Worm (Caenorhabditis elegans) whole organism, L3 larva: Measurements from ENCODE around the gene nhr-171.

Experiments
- ZK546.5 ChIP-seq: sonication (generic microtip); optimal IDR thresholded peaks from 2 replicates; lab custom pipeline; 2017; ENCODE audit warnings: missing biosample characterization, missing genetic modification characterization
- ama-1 ChIP-seq: fragments of 150-350 bp; optimal IDR thresholded peaks from 2 replicates; lab custom pipeline; 2018
- ceh-16 ChIP-seq: sonication (generic microtip); optimal IDR thresholded peaks from 2 replicates; lab custom pipeline; 2017; ENCODE audit warnings: missing biosample characterization, missing genetic modification characterization
- ceh-28 ChIP-seq: fragments of 150-350 bp; optimal IDR thresholded peaks from 2 replicates; lab custom pipeline; 2014; ENCODE audit warnings: missing biosample characterization, missing genetic modification reagents, missing genetic modification characterization
- ceh-82 ChIP-seq: fragments of 150-350 bp; optimal IDR thresholded peaks from 2 replicates; lab custom pipeline; 2014; ENCODE audit warnings: missing biosample characterization, missing genetic modification characterization
- ceh-9 ChIP-seq: sonication (generic microtip); optimal IDR thresholded peaks from 2 replicates; lab custom pipeline; 2018; ENCODE audit warnings: missing biosample characterization, missing genetic modification characterization
- daf-12 ChIP-seq: fragments of 150-350 bp; optimal IDR thresholded peaks from 2 replicates; lab custom pipeline; 2014; ENCODE audit warnings: missing biosample characterization, missing genetic modification reagents, missing genetic modification characterization
- egl-27 ChIP-seq: sonication (generic microtip); optimal IDR thresholded peaks from 4 replicates; lab custom pipeline; 2017; ENCODE audit warnings: missing biosample characterization, missing genetic modification reagents, missing genetic modification characterization
- egl-5 ChIP-seq: fragments of 150-350 bp; optimal IDR thresholded peaks from 2 replicates; lab custom pipeline; 2017; ENCODE audit warnings: missing biosample characterization, missing genetic modification reagents, missing genetic modification characterization, inconsistent platforms
- elt-1 ChIP-seq: fragments of 150-350 bp; optimal IDR thresholded peaks from 2 replicates; lab custom pipeline; 2014; ENCODE audit warnings: missing biosample characterization, missing genetic modification characterization
- elt-2 ChIP-seq: sonication (generic microtip); optimal IDR thresholded peaks from 2 replicates; lab custom pipeline; 2016; ENCODE audit warnings: missing genetic modification reagents, mild to moderate bottlenecking, missing genetic modification characterization, missing compliant biosample characterization
- elt-3 ChIP-seq, 3 experiments: fragments of 150-350 bp in 1 of 3; sonication (generic microtip) in 2 of 3; optimal IDR thresholded peaks; 2 replicates in 2 of 3; 4 replicates in 1 of 3; lab custom pipeline; 2014 to 2017; ENCODE audit warnings: missing biosample characterization in 3 of 3, missing genetic modification characterization in 3 of 3
- eor-1 ChIP-seq, 2 experiments: fragments of 150-350 bp; optimal IDR thresholded peaks; 2 replicates each; lab custom pipeline; 2014 to 2018; ENCODE audit warnings: missing biosample characterization in 2 of 2, missing genetic modification characterization in 2 of 2
- fkh-10 ChIP-seq: sonication (generic microtip); optimal IDR thresholded peaks from 2 replicates; lab custom pipeline; 2017; ENCODE audit warnings: missing biosample characterization, missing genetic modification reagents, missing genetic modification characterization
- fkh-2 ChIP-seq: fragments of 150-350 bp; optimal IDR thresholded peaks from 2 replicates; lab custom pipeline; 2014; ENCODE audit warnings: missing biosample characterization, missing genetic modification reagents, missing genetic modification characterization
- fos-1 ChIP-seq: fragments of 150-350 bp; optimal IDR thresholded peaks from 2 replicates; lab custom pipeline; 2014; ENCODE audit warnings: missing biosample characterization, missing genetic modification characterization
- hmg-11 ChIP-seq: sonication (generic microtip); optimal IDR thresholded peaks from 2 replicates; lab custom pipeline; 2016; ENCODE audit warnings: missing genetic modification characterization, missing compliant biosample characterization
- lin-15B ChIP-seq: fragments of 150-350 bp; optimal IDR thresholded peaks from 2 replicates; lab custom pipeline; 2014; ENCODE audit warnings: missing biosample characterization, missing genetic modification characterization
- lin-39 ChIP-seq: fragments of 150-350 bp; optimal IDR thresholded peaks from 2 replicates; lab custom pipeline; 2018; ENCODE audit warnings: missing biosample characterization, missing genetic modification reagents, missing genetic modification characterization
- lsy-12 ChIP-seq: sonication (generic microtip); optimal IDR thresholded peaks from 2 replicates; lab custom pipeline; 2016; ENCODE audit warnings: mild to moderate bottlenecking, missing genetic modification characterization, missing compliant biosample characterization
- mdl-1 ChIP-seq: fragments of 150-350 bp; optimal IDR thresholded peaks from 2 replicates; lab custom pipeline; 2014; ENCODE audit warnings: missing biosample characterization, missing genetic modification characterization
- mml-1 ChIP-seq: fragments of 150-350 bp; sonication (generic microtip); optimal IDR thresholded peaks from 3 replicates; lab custom pipeline; 2014; ENCODE audit warnings: missing biosample characterization, missing genetic modification characterization
- nhr-11 ChIP-seq: fragments of 150-350 bp; optimal IDR thresholded peaks from 2 replicates; lab custom pipeline; 2014; ENCODE audit warnings: missing biosample characterization, missing genetic modification characterization
- nhr-12 ChIP-seq: fragments of 150-350 bp; optimal IDR thresholded peaks from 2 replicates; lab custom pipeline; 2014; ENCODE audit warnings: missing biosample characterization, missing genetic modification characterization
- nhr-23 ChIP-seq: fragments of 150-350 bp; optimal IDR thresholded peaks from 2 replicates; lab custom pipeline; 2014; ENCODE audit warnings: missing biosample characterization, missing genetic modification reagents, missing genetic modification characterization
- nhr-237 ChIP-seq: fragments of 150-350 bp; optimal IDR thresholded peaks from 2 replicates; lab custom pipeline; 2014; ENCODE audit warnings: missing biosample characterization, missing genetic modification characterization
- nhr-25 ChIP-seq: sonication (generic microtip); optimal IDR thresholded peaks from 2 replicates; lab custom pipeline; 2017; ENCODE audit warnings: missing biosample characterization, missing genetic modification characterization
- nhr-28 ChIP-seq: fragments of 150-350 bp; optimal IDR thresholded peaks from 2 replicates; lab custom pipeline; 2014; ENCODE audit warnings: missing biosample characterization, missing genetic modification characterization
- nhr-43 ChIP-seq: sonication (generic microtip); optimal IDR thresholded peaks from 2 replicates; lab custom pipeline; 2016; ENCODE audit warnings: mild to moderate bottlenecking, missing genetic modification characterization, missing compliant biosample characterization; ENCODE audit not compliant: poor library complexity, severe bottlenecking
- nhr-76 ChIP-seq: fragments of 150-350 bp; sonication (generic microtip); optimal IDR thresholded peaks from 5 replicates; lab custom pipeline; 2014; ENCODE audit warnings: missing biosample characterization, missing genetic modification characterization
- nhr-77 ChIP-seq: fragments of 150-350 bp; optimal IDR thresholded peaks from 2 replicates; lab custom pipeline; 2014; ENCODE audit warnings: missing biosample characterization, missing genetic modification characterization
- pha-4 ChIP-seq: fragments of 150-350 bp; optimal IDR thresholded peaks from 2 replicates; lab custom pipeline; 2014; ENCODE audit warnings: missing biosample characterization, missing genetic modification reagents, missing genetic modification characterization
- skn-1 ChIP-seq: fragments of 150-350 bp; optimal IDR thresholded peaks from 2 replicates; lab custom pipeline; 2014; ENCODE audit warnings: missing biosample characterization, missing genetic modification characterization
- unc-62 ChIP-seq: fragments of 150-350 bp; sonication (generic microtip); optimal IDR thresholded peaks from 4 replicates; lab custom pipeline; 2014; ENCODE audit warnings: missing biosample characterization, missing genetic modification reagents, missing genetic modification characterization
- zag-1 ChIP-seq: fragments of 150-350 bp; optimal IDR thresholded peaks from 2 replicates; lab custom pipeline; 2014; ENCODE audit warnings: missing biosample characterization, missing genetic modification characterization

nhr-171 gene

ce11 chrV:7504271-7504670 is 7.3 kb upstream of the nhr-171 start, which contains the start of gene srh-229:
Gene srh-229 (minus strand): TSS chrV:7504371.
- TF ChIP-seq egl-5 (no peak), fos-1 (no peak), nhr-76 (tag; lab: Kevin White, UChicago) (no peak), nhr-11 (tag; lab: Kevin White, UChicago) (no peak), egl-27 (no peak), nhr-77 (tag; lab: Kevin White, UChicago) (no peak), unc-62 (GFP tag; lab: Kevin White, UChicago) (no peak), nhr-23 (tag; lab: Kevin White, UChicago) (no peak), lin-39 (tag; lab: Kevin White, UChicago) (no peak), nhr-12 (no peak), lsy-12 (tag; lab: Kevin White, UChicago) (no peak), skn-1 (tag; lab: Kevin White, UChicago) (no peak), ceh-28 (tag; lab: Kevin White, UChicago) (no peak)

- peak; percentile 25 for TF ChIP-seq nhr-43 (tag; lab: Kevin White, UChicago)
- peak; percentile 23 for TF ChIP-seq elt-2 (tag; lab: Kevin White, UChicago)
- no peak for TF ChIP-seq nhr-76 (tag; lab: Kevin White, UChicago)
Observed at ce11 chrV:7506207-7506606, 5.4 kb upstream of the nhr-171 start.

ce11 chrV:7508566-7509044 is 3.0 kb upstream of the nhr-171 start, which contains the start of the genes str-31 and nhr-172:
Gene str-31 (minus strand): TSS chrV:7508666.
Gene nhr-172 (plus strand): TSS chrV:7508994.
- TF ChIP-seq nhr-77 (tag; lab: Kevin White, UChicago) (no peak), nhr-23 (tag; lab: Kevin White, UChicago) (peak; percentile 56)

- TF ChIP-seq elt-3 (tag; optimal IDR thresholded peaks at IDR 0.05; lab: Kevin White, UChicago) (no peak), fkh-2 (tag; lab: Kevin White, UChicago) (no peak), hmg-11 (no peak), nhr-43 (tag; lab: Kevin White, UChicago) (no peak), pha-4 (tag; lab: Kevin White, UChicago) (no peak), egl-27 (no peak), ZK546.5 (tag; lab: Kevin White, UChicago) (no peak), nhr-28 (tag; lab: Kevin White, UChicago) (no peak), lin-15B (tag; lab: Kevin White, UChicago) (no peak), ceh-9 (tag; lab: Kevin White, UChicago) (no peak), elt-1 (tag; lab: Kevin White, UChicago) (no peak), nhr-12 (no peak), mml-1 (no peak), egl-5 (no peak), ceh-16 (no peak), zag-1 (tag; lab: Kevin White, UChicago) (no peak), fkh-10 (GFP tag; lab: Kevin White, UChicago) (no peak)
Observed at ce11 chrV:7514939-7515338, 3.4 kb downstream of the nhr-171 start, which contains the start of gene srb-18. Gene srb-18 (plus strand): TSS chrV:7515239.

- no peak for TF ChIP-seq ZK546.5 (tag; lab: Kevin White, UChicago)
- TF ChIP-seq ceh-16: no peak
- TF ChIP-seq ceh-82 (tag; lab: Kevin White, UChicago): no peak
- TF ChIP-seq nhr-25 (tag; lab: Kevin White, UChicago): no peak
- no peak for TF ChIP-seq nhr-12
- no peak for TF ChIP-seq egl-27
- no peak for TF ChIP-seq nhr-237
- no peak for TF ChIP-seq eor-1 (tag; optimal IDR thresholded peaks at IDR 0.05; lab: Kevin White, UChicago)
- TF ChIP-seq zag-1 (tag; lab: Kevin White, UChicago): no peak
- TF ChIP-seq daf-12 (tag; lab: Kevin White, UChicago): no peak
- no peak for TF ChIP-seq mdl-1 (tag; lab: Kevin White, UChicago)
- no peak for TF ChIP-seq fos-1
- no peak for TF ChIP-seq nhr-77 (tag; lab: Kevin White, UChicago)
- no peak for TF ChIP-seq nhr-76 (tag; lab: Kevin White, UChicago)
- no peak for TF ChIP-seq egl-5
- no peak for TF ChIP-seq ama-1 (lab: Kevin White, UChicago)
Observed at ce11 chrV:7520077-7520476, 8.5 kb downstream of the nhr-171 start, which contains the start of gene srb-19. Gene srb-19 (minus strand): TSS chrV:7520177.
